Worm (Caenorhabditis elegans) whole organism, late embryonic: ENCODE results near the gene E02H4.2.

Experiments
- C38D4.7 ChIP-seq: fragments of 200-800 bp; sonication (Bioruptor generic); optimal IDR thresholded peaks from 2 replicates; lab custom pipeline; 2018; ENCODE audit warnings: mild to moderate bottlenecking, missing genetic modification characterization, moderate library complexity, missing compliant biosample characterization
- K09A11.1 ChIP-seq: sonication (generic microtip); optimal IDR thresholded peaks from 2 replicates; lab custom pipeline; 2017; ENCODE audit warnings: antibody characterized with exemption, mild to moderate bottlenecking, missing genetic modification characterization, missing compliant biosample characterization; ENCODE audit not compliant: insufficient read depth
- T23F11.4 ChIP-seq: fragments of 200-800 bp; sonication (Bioruptor generic); optimal IDR thresholded peaks from 2 replicates; lab custom pipeline; 2018; ENCODE audit warnings: mild to moderate bottlenecking, missing genetic modification characterization, missing compliant biosample characterization
- ceh-18 ChIP-seq: sonication (generic microtip); optimal IDR thresholded peaks from 2 replicates; lab custom pipeline; 2016; ENCODE audit warnings: missing genetic modification characterization, missing compliant biosample characterization
- ceh-19 ChIP-seq: fragments of 200-800 bp; sonication (Bioruptor generic); optimal IDR thresholded peaks from 2 replicates; lab custom pipeline; 2018; ENCODE audit warnings: mild to moderate bottlenecking, missing genetic modification characterization, missing compliant biosample characterization
- ceh-2 ChIP-seq: sonication (generic microtip); optimal IDR thresholded peaks from 2 replicates; lab custom pipeline; 2016; ENCODE audit warnings: missing genotype, missing genetic modification characterization, missing compliant biosample characterization
- ceh-30 ChIP-seq: fragments of 150-350 bp; optimal IDR thresholded peaks from 2 replicates; lab custom pipeline; 2014; ENCODE audit warnings: missing biosample characterization, missing genetic modification characterization
- dmd-4 ChIP-seq: sonication (generic microtip); optimal IDR thresholded peaks from 2 replicates; lab custom pipeline; 2016; ENCODE audit warnings: borderline replicate concordance, missing genetic modification characterization, missing compliant biosample characterization
- elt-2 ChIP-seq: sonication (generic microtip); optimal IDR thresholded peaks from 2 replicates; lab custom pipeline; 2016; ENCODE audit warnings: missing genetic modification reagents, missing genetic modification characterization, missing compliant biosample characterization
- ets-4 ChIP-seq: sonication (generic microtip); optimal IDR thresholded peaks from 2 replicates; lab custom pipeline; 2016; ENCODE audit warnings: missing genetic modification characterization, missing compliant biosample characterization
- eyg-1 ChIP-seq: sonication (generic microtip); optimal IDR thresholded peaks from 2 replicates; lab custom pipeline; 2016; ENCODE audit warnings: missing genotype, missing genetic modification characterization, missing compliant biosample characterization
- fax-1 ChIP-seq: sonication (generic microtip); optimal IDR thresholded peaks from 2 replicates; lab custom pipeline; 2016; ENCODE audit warnings: missing genotype, missing genetic modification characterization, missing compliant biosample characterization
- gmeb-2 ChIP-seq: sonication (generic microtip); optimal IDR thresholded peaks from 2 replicates; lab custom pipeline; 2016; ENCODE audit warnings: missing genetic modification characterization, inconsistent platforms, missing compliant biosample characterization
- hlh-15 ChIP-seq: sonication (generic microtip); optimal IDR thresholded peaks from 2 replicates; lab custom pipeline; 2016; ENCODE audit warnings: missing genetic modification characterization, missing compliant biosample characterization
- hlh-30 ChIP-seq: sonication (generic microtip); optimal IDR thresholded peaks from 2 replicates; lab custom pipeline; 2017; ENCODE audit warnings: antibody characterized with exemption, missing genetic modification characterization, missing compliant biosample characterization; ENCODE audit not compliant: insufficient read depth
- lin-11 ChIP-seq: fragments of 200-800 bp; sonication (Bioruptor generic); optimal IDR thresholded peaks from 2 replicates; lab custom pipeline; 2018; ENCODE audit warnings: mild to moderate bottlenecking, missing genetic modification characterization, missing compliant biosample characterization
- nfya-1 ChIP-seq: sonication (generic microtip); optimal IDR thresholded peaks from 2 replicates; lab custom pipeline; 2017; ENCODE audit warnings: missing genetic modification characterization, mild to moderate bottlenecking, missing compliant biosample characterization, antibody characterized with exemption, moderate library complexity
- nhr-11 ChIP-seq: fragments of 150-350 bp; optimal IDR thresholded peaks from 2 replicates; lab custom pipeline; 2014; ENCODE audit warnings: missing biosample characterization, missing genetic modification characterization
- nhr-232 ChIP-seq: sonication (generic microtip); optimal IDR thresholded peaks from 2 replicates; lab custom pipeline; 2016; ENCODE audit warnings: missing genetic modification characterization, missing compliant biosample characterization
- npax-4 ChIP-seq: sonication (generic microtip); optimal IDR thresholded peaks from 2 replicates; lab custom pipeline; 2016; ENCODE audit warnings: missing genetic modification characterization, missing compliant biosample characterization
- pat-9 ChIP-seq: fragments of 200-800 bp; sonication (Bioruptor generic); optimal IDR thresholded peaks from 2 replicates; lab custom pipeline; 2018; ENCODE audit warnings: mild to moderate bottlenecking, missing genetic modification characterization, moderate library complexity, missing compliant biosample characterization
- pax-1 ChIP-seq: fragments of 150-350 bp; optimal IDR thresholded peaks from 2 replicates; lab custom pipeline; 2014; ENCODE audit warnings: missing biosample characterization, missing genetic modification characterization
- pha-2 ChIP-seq: sonication (generic microtip); optimal IDR thresholded peaks from 2 replicates; lab custom pipeline; 2017; ENCODE audit warnings: mild to moderate bottlenecking, missing genetic modification characterization, missing compliant biosample characterization
- pqm-1 ChIP-seq: sonication (generic microtip); optimal IDR thresholded peaks from 2 replicates; lab custom pipeline; 2016; ENCODE audit warnings: missing genetic modification characterization, missing compliant biosample characterization
- pros-1 ChIP-seq: fragments of 150-350 bp; optimal IDR thresholded peaks from 2 replicates; lab custom pipeline; 2014; ENCODE audit warnings: missing biosample characterization, missing genetic modification reagents, missing genetic modification characterization
- sox-2 ChIP-seq: fragments of 200-800 bp; sonication (Bioruptor generic); IDR thresholded peaks from 2 replicates; pipeline ENCODE4 v1.3.6; 2022; ENCODE audit warnings: missing genetic modification reagents, missing genetic modification characterization, missing compliant biosample characterization
- syd-9 ChIP-seq: sonication (generic microtip); optimal IDR thresholded peaks from 2 replicates; lab custom pipeline; 2016; ENCODE audit warnings: mild to moderate bottlenecking, missing genetic modification characterization, moderate library complexity, missing compliant biosample characterization
- tbx-2 ChIP-seq: sonication (generic microtip); optimal IDR thresholded peaks from 2 replicates; lab custom pipeline; 2016; ENCODE audit warnings: missing genetic modification characterization, missing compliant biosample characterization
- tbx-7 ChIP-seq: sonication (generic microtip); optimal IDR thresholded peaks from 2 replicates; lab custom pipeline; 2016; ENCODE audit warnings: missing genotype, missing genetic modification characterization, missing compliant biosample characterization
- unc-3 ChIP-seq, 2 experiments: fragments of 200-800 bp in 1 of 2; sonication (Bioruptor generic) in 1 of 2; sonication (generic microtip) in 1 of 2; conservative IDR thresholded peaks in 1 of 2; optimal IDR thresholded peaks in 1 of 2; 2 replicates each; pipeline versions ENCODE4 v1.3.6 to Lab custom; 2016 to 2022; ENCODE audit warnings: missing compliant biosample characterization in 2 of 2, missing genetic modification characterization in 2 of 2, missing genetic modification reagents in 1 of 2
- unc-55 ChIP-seq: sonication (generic microtip); optimal IDR thresholded peaks from 2 replicates; lab custom pipeline; 2017; ENCODE audit warnings: missing biosample characterization, missing genetic modification reagents, missing genetic modification characterization
- ztf-16 ChIP-seq: sonication (generic microtip); optimal IDR thresholded peaks from 2 replicates; lab custom pipeline; 2017; ENCODE audit warnings: missing genetic modification characterization, missing compliant biosample characterization

E02H4.2 gene

ce11 chrX:14257661-14258060 is 23.8 kb downstream of the E02H4.2 start, which contains the start of gene E02H4.4:
TSS of gene E02H4.4 (plus strand) at chrX:14257961.
- TF ChIP-seq eyg-1, result no peak
- TF ChIP-seq, all 69 proteins: peak for 0

ce11 chrX:14255973-14256372 is 25.5 kb downstream of the E02H4.2 start, which contains the start of gene E02H4.7:
TSS of gene E02H4.7 (plus strand) at chrX:14256273.
- no peak for TF ChIP-seq T23F11.4 (GFP tag; lab: Kevin White, UChicago)
- TF ChIP-seq elt-2 (tag; lab: Kevin White, UChicago), result no peak
- no peak for TF ChIP-seq K09A11.1 (tag; lab: Kevin White, UChicago)
- no peak for TF ChIP-seq unc-3 (GFP tag; conservative IDR thresholded peaks at IDR 0.05; lab: Robert Waterston, UW)
- no peak for TF ChIP-seq unc-3 (tag; optimal IDR thresholded peaks at IDR 0.05; lab: Kevin White, UChicago)
- no peak for TF ChIP-seq ceh-2
- no peak for TF ChIP-seq unc-55 (GFP tag; lab: Kevin White, UChicago)
- TF ChIP-seq pha-2, result no peak
- no peak for TF ChIP-seq C38D4.7 (GFP tag; lab: Kevin White, UChicago)

- TF ChIP-seq ceh-18 (tag; lab: Kevin White, UChicago) (no peak), ztf-16 (no peak), ceh-19 (GFP tag; lab: Kevin White, UChicago) (no peak), pat-9 (tag; lab: Kevin White, UChicago) (no peak), syd-9 (tag; lab: Kevin White, UChicago) (no peak)
Observed at ce11 chrX:14255031-14255430, 26.4 kb downstream of the E02H4.2 start, which contains the start of gene E02H4.5. TSS of gene E02H4.5 (minus strand) at chrX:14255131.

DNA sequence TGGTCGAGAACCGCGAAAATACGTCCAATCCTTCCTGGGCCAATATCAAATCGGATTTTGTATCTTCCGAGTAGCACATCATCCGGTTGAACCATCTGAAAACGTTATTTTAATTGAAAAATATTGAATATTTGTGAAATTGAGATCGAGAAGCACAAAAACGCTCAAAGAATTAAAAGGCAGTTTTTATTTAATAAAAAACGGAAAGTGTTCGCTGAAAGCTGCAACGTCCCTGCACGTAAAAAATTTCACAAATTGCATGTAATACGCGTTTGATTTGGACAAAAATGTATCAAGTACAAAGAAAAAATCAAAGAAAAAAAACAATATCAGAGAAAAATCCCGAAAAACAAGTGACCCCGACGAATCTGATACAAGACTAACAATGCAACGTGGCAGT is 29.4 kb downstream of the E02H4.2 start, which contains the start of gene E02H4.6:
E02H4.6 (minus strand) TSS at position 101 of the 400 bp plus-strand sequence.
- TF ChIP-seq elt-2 (tag; lab: Kevin White, UChicago) (no peak), ets-4 (tag; lab: Kevin White, UChicago) (no peak), ceh-30 (tag; lab: Kevin White, UChicago) (no peak), lin-11 (tag; lab: Kevin White, UChicago) (no peak), syd-9 (tag; lab: Kevin White, UChicago) (no peak), sox-2 (no peak), pros-1 (tag; lab: Kevin White, UChicago) (no peak)
- TF ChIP-seq, all 69 proteins: peak for 0

- no peak for TF ChIP-seq T23F11.4 (GFP tag; lab: Kevin White, UChicago)
- TF ChIP-seq ztf-16, result no peak
- no peak for TF ChIP-seq pqm-1 (tag; lab: Kevin White, UChicago)
- TF ChIP-seq tbx-2 (tag; lab: Kevin White, UChicago), result no peak
- TF ChIP-seq nhr-232 (tag; lab: Kevin White, UChicago), result no peak
- no peak for TF ChIP-seq nfya-1 (tag; lab: Kevin White, UChicago)
- no peak for TF ChIP-seq ets-4 (tag; lab: Kevin White, UChicago)
- TF ChIP-seq eyg-1, result no peak
- no peak for TF ChIP-seq fax-1 (tag; lab: Kevin White, UChicago)
- no peak for TF ChIP-seq sox-2
- no peak for TF ChIP-seq hlh-30 (tag; lab: Kevin White, UChicago)
Observed at ce11 chrX:14247436-14248103, 33.9 kb downstream of the E02H4.2 start, which contains the start of gene K04C1.5. TSS of gene K04C1.5 (plus strand) at chrX:14248053.

DNA sequence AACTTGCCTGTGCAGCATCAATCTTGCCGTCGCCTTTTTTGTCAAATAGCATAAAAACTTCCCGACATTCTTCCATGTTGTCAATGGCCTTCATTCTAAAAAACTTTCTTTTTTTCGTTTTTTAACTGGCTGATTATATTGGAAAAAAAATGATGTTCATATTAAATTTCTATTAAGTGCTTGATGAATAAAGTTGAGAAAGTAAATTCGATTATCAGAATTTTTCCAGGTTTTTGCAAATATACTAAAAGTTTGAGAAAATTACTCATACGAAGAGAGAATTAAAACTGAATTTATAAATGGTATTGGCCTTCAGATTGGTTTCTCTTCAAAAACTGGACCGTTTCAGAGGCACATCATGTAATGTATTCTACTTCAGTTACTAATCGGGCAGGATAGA is 34.9 kb downstream of the E02H4.2 start, which contains the start of gene mlc-6:
mlc-6 (minus strand) TSS at position 101 of the 400 bp plus-strand sequence.
- TF ChIP-seq hlh-30 (tag; lab: Kevin White, UChicago) (no peak), npax-4 (no peak), hlh-15 (tag; lab: Kevin White, UChicago) (no peak), unc-3 (GFP tag; conservative IDR thresholded peaks at IDR 0.05; lab: Robert Waterston, UW) (no peak), unc-3 (tag; optimal IDR thresholded peaks at IDR 0.05; lab: Kevin White, UChicago) (no peak), ceh-18 (tag; lab: Kevin White, UChicago) (no peak), nhr-11 (tag; lab: Kevin White, UChicago) (no peak), dmd-4 (tag; lab: Kevin White, UChicago) (no peak), tbx-2 (tag; lab: Kevin White, UChicago) (no peak), pax-1 (tag; lab: Kevin White, UChicago) (no peak), K09A11.1 (tag; lab: Kevin White, UChicago) (no peak), tbx-7 (no peak), nfya-1 (tag; lab: Kevin White, UChicago) (no peak), C38D4.7 (GFP tag; lab: Kevin White, UChicago) (no peak), gmeb-2 (tag; lab: Kevin White, UChicago) (no peak)
